Worm (Caenorhabditis elegans) whole organism, late embryonic: ENCODE results near the gene oig-2.

ENCODE experiments used
- K02D7.2 ChIP-seq: sonication (generic microtip); optimal IDR thresholded peaks from 2 replicates; lab custom pipeline; 2017; ENCODE audit warnings: mild to moderate bottlenecking, missing genetic modification characterization, missing compliant biosample characterization
- K09A11.1 ChIP-seq: sonication (generic microtip); optimal IDR thresholded peaks from 2 replicates; lab custom pipeline; 2017; ENCODE audit warnings: antibody characterized with exemption, mild to moderate bottlenecking, missing genetic modification characterization, missing compliant biosample characterization; ENCODE audit not compliant: insufficient read depth
- T23F11.4 ChIP-seq: fragments of 200-800 bp; sonication (Bioruptor generic); optimal IDR thresholded peaks from 2 replicates; lab custom pipeline; 2018; ENCODE audit warnings: mild to moderate bottlenecking, missing genetic modification characterization, missing compliant biosample characterization
- ahr-1 ChIP-seq: sonication (generic microtip); optimal IDR thresholded peaks from 2 replicates; lab custom pipeline; 2016; ENCODE audit warnings: missing genetic modification characterization, missing compliant biosample characterization
- ceh-14 ChIP-seq: sonication (generic microtip); optimal IDR thresholded peaks from 2 replicates; lab custom pipeline; 2016; ENCODE audit warnings: missing genotype, missing genetic modification characterization, missing compliant biosample characterization
- ceh-19 ChIP-seq: fragments of 200-800 bp; sonication (Bioruptor generic); optimal IDR thresholded peaks from 2 replicates; lab custom pipeline; 2018; ENCODE audit warnings: mild to moderate bottlenecking, missing genetic modification characterization, missing compliant biosample characterization
- ceh-22 ChIP-seq: sonication (generic microtip); optimal IDR thresholded peaks from 2 replicates; lab custom pipeline; 2017; ENCODE audit warnings: missing biosample characterization, missing genetic modification characterization
- ceh-24 ChIP-seq: sonication (generic microtip); optimal IDR thresholded peaks from 2 replicates; lab custom pipeline; 2016; ENCODE audit warnings: mild to moderate bottlenecking, missing genetic modification characterization, missing compliant biosample characterization
- ceh-31 ChIP-seq: sonication (generic microtip); optimal IDR thresholded peaks from 2 replicates; lab custom pipeline; 2016; ENCODE audit warnings: missing genetic modification characterization, missing compliant biosample characterization
- ceh-34 ChIP-seq: sonication (generic microtip); optimal IDR thresholded peaks from 2 replicates; lab custom pipeline; 2016; ENCODE audit warnings: mild to moderate bottlenecking, missing genetic modification characterization, missing compliant biosample characterization
- ceh-48 ChIP-seq: sonication (generic microtip); optimal IDR thresholded peaks from 2 replicates; lab custom pipeline; 2016; ENCODE audit warnings: missing genetic modification characterization, inconsistent platforms, missing compliant biosample characterization
- ceh-6 ChIP-seq: fragments of 200-800 bp; sonication (Bioruptor generic); optimal IDR thresholded peaks from 2 replicates; lab custom pipeline; 2018; ENCODE audit warnings: mild to moderate bottlenecking, missing genetic modification characterization, missing compliant biosample characterization
- ceh-9 ChIP-seq: sonication (generic microtip); optimal IDR thresholded peaks from 2 replicates; lab custom pipeline; 2016; ENCODE audit warnings: mild to moderate bottlenecking, missing genetic modification characterization, inconsistent platforms, missing compliant biosample characterization
- che-1 ChIP-seq: sonication (generic microtip); optimal IDR thresholded peaks from 2 replicates; lab custom pipeline; 2016; ENCODE audit warnings: mild to moderate bottlenecking, missing genetic modification characterization, missing compliant biosample characterization
- dmd-4 ChIP-seq: sonication (generic microtip); optimal IDR thresholded peaks from 2 replicates; lab custom pipeline; 2016; ENCODE audit warnings: borderline replicate concordance, missing genetic modification characterization, missing compliant biosample characterization
- elt-2 ChIP-seq: sonication (generic microtip); optimal IDR thresholded peaks from 2 replicates; lab custom pipeline; 2016; ENCODE audit warnings: missing genetic modification reagents, missing genetic modification characterization, missing compliant biosample characterization
- elt-4 ChIP-seq: sonication (generic microtip); optimal IDR thresholded peaks from 2 replicates; lab custom pipeline; 2016; ENCODE audit warnings: missing genetic modification characterization, missing compliant biosample characterization
- gmeb-2 ChIP-seq: sonication (generic microtip); optimal IDR thresholded peaks from 2 replicates; lab custom pipeline; 2016; ENCODE audit warnings: missing genetic modification characterization, inconsistent platforms, missing compliant biosample characterization
- hlh-13 ChIP-seq: fragments of 200-800 bp; sonication (Bioruptor generic); optimal IDR thresholded peaks from 2 replicates; lab custom pipeline; 2018; ENCODE audit warnings: mild to moderate bottlenecking, missing genetic modification characterization, missing compliant biosample characterization
- hlh-30 ChIP-seq: sonication (generic microtip); optimal IDR thresholded peaks from 2 replicates; lab custom pipeline; 2017; ENCODE audit warnings: antibody characterized with exemption, missing genetic modification characterization, missing compliant biosample characterization; ENCODE audit not compliant: insufficient read depth
- hlh-6 ChIP-seq: sonication (generic microtip); optimal IDR thresholded peaks from 2 replicates; lab custom pipeline; 2016; ENCODE audit warnings: missing genotype, missing genetic modification characterization, missing compliant biosample characterization
- hlh-8 ChIP-seq: sonication (generic microtip); optimal IDR thresholded peaks from 2 replicates; lab custom pipeline; 2016; ENCODE audit warnings: missing genotype, missing genetic modification characterization, missing compliant biosample characterization
- nhr-11 ChIP-seq: fragments of 150-350 bp; optimal IDR thresholded peaks from 2 replicates; lab custom pipeline; 2014; ENCODE audit warnings: missing biosample characterization, missing genetic modification characterization
- npax-4 ChIP-seq: sonication (generic microtip); optimal IDR thresholded peaks from 2 replicates; lab custom pipeline; 2016; ENCODE audit warnings: missing genetic modification characterization, missing compliant biosample characterization
- odd-2 ChIP-seq: sonication (generic microtip); optimal IDR thresholded peaks from 2 replicates; lab custom pipeline; 2017; ENCODE audit warnings: antibody characterized with exemption, mild to moderate bottlenecking, missing genetic modification characterization, missing compliant biosample characterization
- pat-9 ChIP-seq: fragments of 200-800 bp; sonication (Bioruptor generic); optimal IDR thresholded peaks from 2 replicates; lab custom pipeline; 2018; ENCODE audit warnings: mild to moderate bottlenecking, missing genetic modification characterization, moderate library complexity, missing compliant biosample characterization
- pax-1 ChIP-seq: fragments of 150-350 bp; optimal IDR thresholded peaks from 2 replicates; lab custom pipeline; 2014; ENCODE audit warnings: missing biosample characterization, missing genetic modification characterization
- pha-2 ChIP-seq: sonication (generic microtip); optimal IDR thresholded peaks from 2 replicates; lab custom pipeline; 2017; ENCODE audit warnings: mild to moderate bottlenecking, missing genetic modification characterization, missing compliant biosample characterization
- pha-4 ChIP-seq: fragments of 150-350 bp; optimal IDR thresholded peaks from 2 replicates; lab custom pipeline; 2018; ENCODE audit warnings: missing biosample characterization, missing genetic modification reagents, missing genetic modification characterization
- pqm-1 ChIP-seq: sonication (generic microtip); optimal IDR thresholded peaks from 2 replicates; lab custom pipeline; 2016; ENCODE audit warnings: missing genetic modification characterization, missing compliant biosample characterization
- pros-1 ChIP-seq: fragments of 150-350 bp; optimal IDR thresholded peaks from 2 replicates; lab custom pipeline; 2014; ENCODE audit warnings: missing biosample characterization, missing genetic modification reagents, missing genetic modification characterization
- ref-2 ChIP-seq: sonication (generic microtip); optimal IDR thresholded peaks from 2 replicates; lab custom pipeline; 2016; ENCODE audit warnings: missing genetic modification characterization, missing compliant biosample characterization
- rnt-1 ChIP-seq: sonication (generic microtip); optimal IDR thresholded peaks from 2 replicates; lab custom pipeline; 2016; ENCODE audit warnings: missing genetic modification characterization, missing compliant biosample characterization
- sdc-2 ChIP-seq: sonication (generic microtip); optimal IDR thresholded peaks from 2 replicates; lab custom pipeline; 2016; ENCODE audit warnings: missing genotype, missing genetic modification characterization, missing compliant biosample characterization
- sox-2 ChIP-seq: fragments of 200-800 bp; sonication (Bioruptor generic); IDR thresholded peaks from 2 replicates; pipeline ENCODE4 v1.3.6; 2022; ENCODE audit warnings: missing genetic modification reagents, missing genetic modification characterization, missing compliant biosample characterization
- sox-4 ChIP-seq: sonication (generic microtip); optimal IDR thresholded peaks from 2 replicates; lab custom pipeline; 2017; ENCODE audit warnings: mild to moderate bottlenecking, missing genetic modification characterization, inconsistent platforms, missing compliant biosample characterization
- syd-9 ChIP-seq: sonication (generic microtip); optimal IDR thresholded peaks from 2 replicates; lab custom pipeline; 2016; ENCODE audit warnings: mild to moderate bottlenecking, missing genetic modification characterization, moderate library complexity, missing compliant biosample characterization
- tbx-2 ChIP-seq: sonication (generic microtip); optimal IDR thresholded peaks from 2 replicates; lab custom pipeline; 2016; ENCODE audit warnings: missing genetic modification characterization, missing compliant biosample characterization
- ttx-3 ChIP-seq: sonication (generic microtip); optimal IDR thresholded peaks from 2 replicates; lab custom pipeline; 2016; ENCODE audit warnings: missing genetic modification reagents, missing genetic modification characterization, missing compliant biosample characterization
- unc-42 ChIP-seq: sonication (generic microtip); optimal IDR thresholded peaks from 2 replicates; lab custom pipeline; 2016; ENCODE audit warnings: missing genotype, missing genetic modification characterization, missing compliant biosample characterization
- unc-55 ChIP-seq: sonication (generic microtip); optimal IDR thresholded peaks from 2 replicates; lab custom pipeline; 2017; ENCODE audit warnings: missing biosample characterization, missing genetic modification reagents, missing genetic modification characterization
- zip-5 ChIP-seq: sonication (generic microtip); optimal IDR thresholded peaks from 2 replicates; lab custom pipeline; 2016; ENCODE audit warnings: missing genetic modification characterization, missing compliant biosample characterization

Gene oig-2

ce11 chrII:13004160-13004871 is 3.6 kb downstream of the oig-2 start:
- peak; percentile 80 for TF ChIP-seq unc-55 (GFP tag; lab: Kevin White, UChicago)
- no peak for TF ChIP-seq hlh-8
- peak; percentile 47 for TF ChIP-seq elt-2 (tag; lab: Kevin White, UChicago)
- TF ChIP-seq, all 69 proteins: peak for 2

- TF ChIP-seq ttx-3 (tag; lab: Kevin White, UChicago): no peak
- TF ChIP-seq hlh-13 (GFP tag; lab: Kevin White, UChicago): no peak
- TF ChIP-seq dmd-4 (tag; lab: Kevin White, UChicago): no peak
- TF ChIP-seq pqm-1 (tag; lab: Kevin White, UChicago): no peak
- TF ChIP-seq ref-2 (tag; lab: Kevin White, UChicago): no peak
- TF ChIP-seq rnt-1 (tag; lab: Kevin White, UChicago): no peak
- no peak for TF ChIP-seq npax-4 (tag; lab: Kevin White, UChicago)
- no peak for TF ChIP-seq hlh-30 (tag; lab: Kevin White, UChicago)
- TF ChIP-seq sox-4: no peak
- no peak for TF ChIP-seq K02D7.2 (tag; lab: Kevin White, UChicago)
- TF ChIP-seq odd-2 (tag; lab: Kevin White, UChicago): no peak
- TF ChIP-seq ahr-1 (tag; lab: Kevin White, UChicago): no peak
- no peak for TF ChIP-seq che-1 (tag; lab: Kevin White, UChicago)
- no peak for TF ChIP-seq ceh-6 (GFP tag; lab: Kevin White, UChicago)
- TF ChIP-seq sdc-2 (tag; lab: Kevin White, UChicago): no peak
- no peak for TF ChIP-seq pat-9 (tag; lab: Kevin White, UChicago)
Observed at ce11 chrII:13003244-13003643, 4.7 kb downstream of the oig-2 start.

- TF ChIP-seq ceh-22 (tag; lab: Kevin White, UChicago) (no peak), ceh-48 (tag; lab: Kevin White, UChicago) (no peak), pha-2 (tag; lab: Kevin White, UChicago) (no peak), ceh-14 (tag; lab: Kevin White, UChicago) (no peak), zip-5 (tag; lab: Kevin White, UChicago) (no peak), T23F11.4 (GFP tag; lab: Kevin White, UChicago) (no peak), gmeb-2 (tag; lab: Kevin White, UChicago) (no peak), syd-9 (tag; lab: Kevin White, UChicago) (no peak), ceh-31 (no peak), K09A11.1 (tag; lab: Kevin White, UChicago) (no peak), pax-1 (no peak), sox-2 (GFP tag; lab: Robert Waterston, UW) (no peak), elt-4 (tag; lab: Kevin White, UChicago) (no peak), tbx-2 (tag; lab: Kevin White, UChicago) (no peak), nhr-11 (tag; lab: Kevin White, UChicago) (no peak)
Observed at ce11 chrII:13000753-13001152, 7.2 kb downstream of the oig-2 start, which contains the start of gene Y38F1A.8. Gene Y38F1A.8, minus strand, starts transcription at chrII:13000853.

ce11 chrII:12997413-12997812 is 10.6 kb downstream of the oig-2 start, which contains the start of gene Y38F1A.7:
Gene Y38F1A.7, minus strand, starts transcription at chrII:12997804.
- TF ChIP-seq zip-5 (tag; lab: Kevin White, UChicago) (no peak), ceh-19 (GFP tag; lab: Kevin White, UChicago) (no peak), T23F11.4 (GFP tag; lab: Kevin White, UChicago) (no peak), pros-1 (no peak), ceh-6 (GFP tag; lab: Kevin White, UChicago) (no peak), gmeb-2 (tag; lab: Kevin White, UChicago) (no peak), pha-4 (tag; lab: Kevin White, UChicago) (no peak), ceh-24 (tag; lab: Kevin White, UChicago) (no peak), ceh-9 (tag; lab: Kevin White, UChicago) (no peak), ref-2 (tag; lab: Kevin White, UChicago) (no peak), unc-42 (tag; lab: Kevin White, UChicago) (no peak), nhr-11 (tag; lab: Kevin White, UChicago) (no peak), hlh-6 (tag; lab: Kevin White, UChicago) (no peak), dmd-4 (tag; lab: Kevin White, UChicago) (no peak), pha-2 (tag; lab: Kevin White, UChicago) (no peak), ceh-34 (tag; lab: Kevin White, UChicago) (no peak), ceh-31 (no peak)
